Worm (Caenorhabditis elegans): ENCODE results near the gene H39E23.2.

H39E23.2 gene

DNA sequence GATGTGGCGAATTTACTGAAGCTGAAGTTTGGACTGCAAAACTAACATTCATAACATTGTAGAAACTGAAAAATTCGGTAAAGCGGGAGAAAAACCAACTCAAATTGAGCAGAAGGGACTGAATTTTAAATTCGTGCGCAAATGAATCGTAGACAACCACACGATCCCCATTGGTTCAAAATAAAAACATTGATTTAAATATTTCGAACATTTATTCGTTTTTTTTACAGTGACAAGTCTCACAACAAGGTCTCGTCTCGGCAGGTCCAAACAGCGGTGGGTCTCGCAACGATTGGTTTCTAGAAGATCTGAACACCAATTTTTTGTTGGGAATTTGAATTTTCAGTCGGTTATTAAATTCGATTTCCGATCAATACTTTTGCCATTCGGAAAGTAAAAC is 24.6 kb upstream of the H39E23.2 start, which contains the start of gene D1086.18:
TSS of gene D1086.18 (plus strand) at position 301 of the 400 bp plus-strand sequence.
- TF ChIP-seq ces-1 (GFP tag; optimal IDR thresholded peaks at IDR 0.05), result no peak
- TF ChIP-seq tbx-8 (GFP tag; optimal IDR thresholded peaks at IDR 0.05), result no peak
- no peak for TF ChIP-seq lin-13 (tag; optimal IDR thresholded peaks at IDR 0.05)
- TF ChIP-seq unc-39 (tag; optimal IDR thresholded peaks at IDR 0.05), result no peak
- TF ChIP-seq M03D4.4 (tag; optimal IDR thresholded peaks at IDR 0.05), result no peak
- TF ChIP-seq nhr-12 (tag; optimal IDR thresholded peaks at IDR 0.05), result no peak
- no peak for TF ChIP-seq mls-2 (tag; optimal IDR thresholded peaks at IDR 0.05)
- TF ChIP-seq pha-4 (tag; optimal IDR thresholded peaks at IDR 0.05), result no peak
- no peak for TF ChIP-seq ceh-39 (tag; optimal IDR thresholded peaks at IDR 0.05)
- TF ChIP-seq ztf-11 (tag; optimal IDR thresholded peaks at IDR 0.05), result no peak

DNA sequence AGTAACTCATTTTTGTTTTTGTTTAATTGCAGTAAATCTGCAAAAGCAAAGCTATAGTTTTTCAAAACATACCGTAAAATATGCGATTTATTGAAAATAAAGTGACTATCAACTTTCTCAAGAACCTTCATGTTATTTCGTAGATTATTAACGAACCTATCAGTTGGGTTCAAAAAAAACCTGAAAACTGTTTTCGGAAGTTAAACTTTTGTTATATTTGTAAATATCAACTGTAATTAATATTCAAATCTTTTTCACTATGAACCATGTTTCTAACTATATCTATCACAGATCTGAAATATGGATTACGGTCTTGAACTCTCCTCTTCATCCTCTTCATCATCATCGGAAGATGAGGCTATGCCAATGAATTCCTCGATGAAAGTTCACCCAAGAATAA is 22.1 kb upstream of the H39E23.2 start, which contains the start of gene D1086.19:
TSS of gene D1086.19 (plus strand) at position 301 of the 400 bp plus-strand sequence.
- no peak for TF ChIP-seq elt-1 (tag; optimal IDR thresholded peaks at IDR 0.05; ENCODE audit: borderline replicate concordance, insufficient read depth)
- no peak for TF ChIP-seq cnd-1 (tag; optimal IDR thresholded peaks at IDR 0.05)
- no peak for TF ChIP-seq blmp-1 (tag; optimal IDR thresholded peaks at IDR 0.05)
- no peak for TF ChIP-seq hlh-1 (tag; optimal IDR thresholded peaks at IDR 0.05)
- no peak for TF ChIP-seq snpc-4 (tag; optimal IDR thresholded peaks at IDR 0.05)

DNA sequence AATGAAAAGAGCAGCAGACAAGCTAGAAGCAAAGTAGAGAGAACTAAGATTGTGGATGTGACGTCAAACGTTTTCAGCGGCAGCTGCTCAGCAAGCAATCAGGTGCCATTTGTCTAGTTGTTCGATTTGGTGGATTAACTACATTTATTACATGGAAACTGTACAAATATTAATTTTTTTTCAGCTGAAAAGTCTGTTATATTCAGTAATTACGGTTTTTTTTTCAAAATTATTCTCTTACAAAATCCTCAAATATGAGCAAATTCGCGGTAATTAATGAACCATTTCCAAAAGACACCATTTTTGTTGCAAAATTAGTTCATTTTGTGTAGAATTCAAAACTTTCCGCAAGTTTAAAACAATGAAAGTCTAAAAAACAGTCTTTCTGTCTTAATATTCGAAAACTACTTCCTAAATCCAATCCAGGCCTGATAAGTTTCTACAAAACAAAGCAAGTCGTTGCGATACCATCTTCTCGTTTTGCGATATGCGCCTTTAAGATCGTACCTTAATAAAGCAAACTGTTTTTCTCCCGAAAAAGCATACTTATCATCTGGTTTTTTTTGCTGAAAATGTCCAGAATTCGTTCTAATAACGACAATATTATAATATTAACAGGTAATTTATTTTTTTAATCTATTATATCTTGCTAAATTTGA is 19.7 kb upstream of the H39E23.2 start, which contains the start of the genes D1086.5 and him-5:
TSS of gene D1086.5 (minus strand) at position 51 of the 659 bp plus-strand sequence.
TSS of gene him-5 (plus strand) at position 118 of the 659 bp plus-strand sequence.
- TF ChIP-seq hlh-1 (tag; optimal IDR thresholded peaks at IDR 0.05) (no peak), flh-1 (GFP tag; optimal IDR thresholded peaks at IDR 0.05) (no peak), nhr-237 (tag; optimal IDR thresholded peaks at IDR 0.05) (no peak), unc-120 (tag; optimal IDR thresholded peaks at IDR 0.05; ENCODE audit: poor library complexity, severe bottlenecking) (no peak), lin-32 (GFP tag; optimal IDR thresholded peaks at IDR 0.05) (no peak), ham-2 (GFP tag; optimal IDR thresholded peaks at IDR 0.05) (no peak), unc-39 (tag; optimal IDR thresholded peaks at IDR 0.05) (no peak), blmp-1 (tag; optimal IDR thresholded peaks at IDR 0.05) (no peak), nhr-2 (tag; optimal IDR thresholded peaks at IDR 0.05) (no peak), pha-4 (tag; optimal IDR thresholded peaks at IDR 0.05) (no peak), bed-3 (GFP tag; optimal IDR thresholded peaks at IDR 0.05) (no peak)

DNA sequence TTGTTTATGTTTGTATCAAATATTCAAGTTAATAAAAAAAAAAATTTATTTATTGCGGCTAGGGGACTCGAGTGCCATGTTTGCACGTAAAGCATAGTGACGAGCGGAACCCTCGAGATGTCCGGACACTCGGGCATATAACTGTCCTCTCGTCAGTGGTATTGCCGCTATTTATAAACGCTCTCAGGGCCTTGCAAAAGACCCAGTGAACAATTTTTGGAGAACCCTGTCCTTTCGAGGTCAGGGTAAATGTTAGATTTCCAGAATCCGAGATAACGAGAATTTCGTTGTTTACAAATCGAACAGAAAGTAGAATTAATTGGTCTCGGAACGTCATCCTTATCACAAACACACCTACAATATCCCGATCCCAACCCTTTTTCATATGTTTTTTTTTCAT is 17.7 kb upstream of the H39E23.2 start, which contains the start of gene D1086.3:
TSS of gene D1086.3 (plus strand) at position 390 of the 400 bp plus-strand sequence.
- TF ChIP-seq lin-13 (tag; optimal IDR thresholded peaks at IDR 0.05), result no peak
- TF ChIP-seq ceh-83 (GFP tag; optimal IDR thresholded peaks at IDR 0.05), result no peak
- TF ChIP-seq tbx-8 (GFP tag; optimal IDR thresholded peaks at IDR 0.05), result no peak
- no peak for TF ChIP-seq M03D4.4 (tag; optimal IDR thresholded peaks at IDR 0.05)
- TF ChIP-seq nhr-76 (tag; optimal IDR thresholded peaks at IDR 0.05), result no peak
- TF ChIP-seq cnd-1 (tag; optimal IDR thresholded peaks at IDR 0.05), result no peak
- TF ChIP-seq lsy-2 (tag; optimal IDR thresholded peaks at IDR 0.05), result no peak
- no peak for TF ChIP-seq drap-1 (GFP tag; optimal IDR thresholded peaks at IDR 0.05)
- TF ChIP-seq sptf-1 (tag; optimal IDR thresholded peaks at IDR 0.05), result no peak
- no peak for TF ChIP-seq ztf-11 (tag; optimal IDR thresholded peaks at IDR 0.05)
- no peak for TF ChIP-seq ces-1 (GFP tag; optimal IDR thresholded peaks at IDR 0.05)
- no peak for TF ChIP-seq nhr-28 (tag; optimal IDR thresholded peaks at IDR 0.05)

DNA sequence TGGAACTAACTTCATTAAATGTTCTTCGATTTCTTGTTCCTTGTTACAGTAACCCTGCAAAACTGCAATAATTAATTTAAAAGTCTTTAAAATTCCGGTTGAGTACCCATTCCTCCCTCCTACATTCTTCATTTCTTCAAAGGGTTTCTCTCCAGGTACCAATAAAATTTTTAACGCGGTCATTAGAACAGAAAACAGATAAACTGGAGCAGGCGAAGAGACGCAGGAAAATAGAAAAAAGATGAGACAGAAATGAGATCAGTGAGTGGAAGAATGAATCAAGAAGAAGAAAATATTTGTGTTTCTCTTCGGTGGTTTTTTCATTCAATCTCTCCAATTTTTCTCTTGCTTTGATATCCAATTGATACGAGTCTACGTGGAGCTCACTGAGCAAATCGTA is 16.3 kb upstream of the H39E23.2 start, which contains the start of gene D1086.8:
TSS of gene D1086.8 (plus strand) at position 301 of the 400 bp plus-strand sequence.
- TF ChIP-seq flh-1 (GFP tag; optimal IDR thresholded peaks at IDR 0.05), result no peak
- TF ChIP-seq nhr-2 (tag; optimal IDR thresholded peaks at IDR 0.05), result no peak
- TF ChIP-seq blmp-1 (tag; optimal IDR thresholded peaks at IDR 0.05), result no peak
- TF ChIP-seq mep-1 (tag; optimal IDR thresholded peaks at IDR 0.05), result no peak
- TF ChIP-seq drap-1 (GFP tag; optimal IDR thresholded peaks at IDR 0.05), result no peak
- no peak for TF ChIP-seq ces-1 (GFP tag; optimal IDR thresholded peaks at IDR 0.05)
- TF ChIP-seq unc-62 (GFP tag; optimal IDR thresholded peaks at IDR 0.05), result no peak
- TF ChIP-seq lin-32 (GFP tag; optimal IDR thresholded peaks at IDR 0.05), result no peak
- no peak for TF ChIP-seq lsy-2 (tag; optimal IDR thresholded peaks at IDR 0.05)
- TF ChIP-seq mab-5 (tag; optimal IDR thresholded peaks at IDR 0.05), result no peak
- no peak for TF ChIP-seq bed-3 (GFP tag; optimal IDR thresholded peaks at IDR 0.05)
- no peak for TF ChIP-seq nhr-28 (tag; optimal IDR thresholded peaks at IDR 0.05)
- TF ChIP-seq cnd-1 (tag; optimal IDR thresholded peaks at IDR 0.05), result no peak
- no peak for TF ChIP-seq nhr-12 (tag; optimal IDR thresholded peaks at IDR 0.05)
- no peak for TF ChIP-seq nhr-76 (tag; optimal IDR thresholded peaks at IDR 0.05)
- no peak for TF ChIP-seq elt-1 (tag; optimal IDR thresholded peaks at IDR 0.05; ENCODE audit: borderline replicate concordance, insufficient read depth)
- TF ChIP-seq elt-3 (tag; optimal IDR thresholded peaks at IDR 0.05), result no peak
- TF ChIP-seq pha-4 (tag; optimal IDR thresholded peaks at IDR 0.05), result no peak

Data from whole organism, mixed stage, embryonic.